Worm (Caenorhabditis elegans): ENCODE data around the gene hlh-30.

Gene hlh-30

DNA sequence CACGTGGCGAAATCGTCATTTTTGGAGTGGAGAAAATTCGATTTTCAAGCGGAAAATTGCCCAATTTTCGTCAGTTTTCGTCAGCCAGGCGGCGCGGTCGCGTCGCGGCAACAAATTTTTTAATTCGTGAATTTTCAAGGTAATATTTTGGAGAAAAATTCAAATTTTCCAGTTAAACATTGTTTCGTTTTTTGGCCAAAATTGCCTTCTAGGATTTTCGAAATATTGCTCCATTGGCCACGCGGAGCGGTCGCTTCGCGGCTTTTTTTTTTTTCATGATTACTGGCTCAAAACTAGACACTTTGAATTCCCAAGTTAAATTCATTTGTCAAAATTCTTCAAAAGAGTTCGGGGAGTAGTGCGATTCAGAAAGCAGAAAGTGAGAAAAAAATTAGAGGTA is 12.9 kb upstream of the hlh-30 start:
- TF ChIP-seq lin-15B (tag; optimal IDR thresholded peaks at IDR 0.05): no peak
- no peak for TF ChIP-seq elt-1 (tag; optimal IDR thresholded peaks at IDR 0.05)
- no peak for TF ChIP-seq ztf-4 (tag; optimal IDR thresholded peaks at IDR 0.05)
- TF ChIP-seq fos-1 (tag; optimal IDR thresholded peaks at IDR 0.05): no peak
- TF ChIP-seq lin-39 (tag; optimal IDR thresholded peaks at IDR 0.05): no peak
- TF ChIP-seq ceh-82 (tag; optimal IDR thresholded peaks at IDR 0.05): no peak
- TF ChIP-seq nhr-11 (tag; optimal IDR thresholded peaks at IDR 0.05): no peak
- TF ChIP-seq pqm-1 (tag; optimal IDR thresholded peaks at IDR 0.05): no peak
- TF ChIP-seq snpc-4 (tag; optimal IDR thresholded peaks at IDR 0.05): no peak
- no peak for TF ChIP-seq R02D3.7 (tag; optimal IDR thresholded peaks at IDR 0.05)
- no peak for TF ChIP-seq sea-2 (GFP tag; optimal IDR thresholded peaks at IDR 0.05)
- no peak for TF ChIP-seq egl-5 (tag; optimal IDR thresholded peaks at IDR 0.05)
- no peak for TF ChIP-seq pha-4 (tag; optimal IDR thresholded peaks at IDR 0.05)
- no peak for TF ChIP-seq nhr-77 (tag; optimal IDR thresholded peaks at IDR 0.05)

DNA sequence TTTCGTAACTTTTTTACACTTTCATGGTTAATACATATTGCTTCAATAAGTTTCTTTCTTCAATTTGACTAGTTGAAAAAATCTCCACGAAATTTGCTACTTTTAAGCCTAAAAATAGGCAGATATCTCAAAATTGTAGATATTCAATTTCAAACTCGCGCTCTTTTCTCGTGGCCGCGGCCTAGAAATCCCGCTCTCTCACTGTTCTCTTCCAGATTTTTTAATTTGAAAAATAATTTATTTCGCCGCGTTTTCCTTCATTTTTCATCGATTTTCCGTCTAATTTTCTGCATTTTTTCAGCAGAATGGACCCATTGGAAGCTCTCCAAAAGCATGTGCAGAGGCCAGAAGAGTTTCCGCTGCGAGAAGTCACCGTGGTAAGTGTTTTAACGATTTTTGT is 7.5 kb upstream of the hlh-30 start, which contains the start of gene cdc-73:
TSS of gene cdc-73 (plus strand) at position 302 of the 400 bp plus-strand sequence.
- TF ChIP-seq nhr-28 (tag; optimal IDR thresholded peaks at IDR 0.05) (no peak), mdl-1 (tag; optimal IDR thresholded peaks at IDR 0.05) (no peak), lin-15B (tag; optimal IDR thresholded peaks at IDR 0.05) (peak; percentile 19), elt-1 (tag; optimal IDR thresholded peaks at IDR 0.05) (no peak), nhr-11 (tag; optimal IDR thresholded peaks at IDR 0.05) (no peak), nhr-23 (tag; optimal IDR thresholded peaks at IDR 0.05) (peak; percentile 10), ztf-11 (tag; optimal IDR thresholded peaks at IDR 0.05) (no peak), hmg-11 (tag; optimal IDR thresholded peaks at IDR 0.05) (no peak), fkh-10 (GFP tag; optimal IDR thresholded peaks at IDR 0.05) (no peak), snpc-4 (tag; optimal IDR thresholded peaks at IDR 0.05) (peak; percentile 35), nhr-77 (tag; optimal IDR thresholded peaks at IDR 0.05) (no peak), mml-1 (tag; optimal IDR thresholded peaks at IDR 0.05) (no peak), fos-1 (tag; optimal IDR thresholded peaks at IDR 0.05) (no peak), pha-4 (tag; optimal IDR thresholded peaks at IDR 0.05) (peak; percentile 39), unc-39 (tag; optimal IDR thresholded peaks at IDR 0.05) (no peak), elt-3 (tag; optimal IDR thresholded peaks at IDR 0.05) (no peak), ztf-4 (tag; optimal IDR thresholded peaks at IDR 0.05) (no peak), pqm-1 (tag; optimal IDR thresholded peaks at IDR 0.05) (no peak), egl-27 (tag; optimal IDR thresholded peaks at IDR 0.05) (no peak), ceh-9 (tag; optimal IDR thresholded peaks at IDR 0.05) (no peak), ceh-28 (tag; optimal IDR thresholded peaks at IDR 0.05) (no peak), nfya-1 (tag; optimal IDR thresholded peaks at IDR 0.05; ENCODE audit: insufficient read depth) (peak; percentile 35), nhr-67 (tag; optimal IDR thresholded peaks at IDR 0.05) (no peak), unc-62 (GFP tag; optimal IDR thresholded peaks at IDR 0.05) (no peak), zag-1 (tag; optimal IDR thresholded peaks at IDR 0.05) (no peak), nhr-12 (tag; optimal IDR thresholded peaks at IDR 0.05) (no peak), daf-12 (tag; optimal IDR thresholded peaks at IDR 0.05) (no peak)

DNA sequence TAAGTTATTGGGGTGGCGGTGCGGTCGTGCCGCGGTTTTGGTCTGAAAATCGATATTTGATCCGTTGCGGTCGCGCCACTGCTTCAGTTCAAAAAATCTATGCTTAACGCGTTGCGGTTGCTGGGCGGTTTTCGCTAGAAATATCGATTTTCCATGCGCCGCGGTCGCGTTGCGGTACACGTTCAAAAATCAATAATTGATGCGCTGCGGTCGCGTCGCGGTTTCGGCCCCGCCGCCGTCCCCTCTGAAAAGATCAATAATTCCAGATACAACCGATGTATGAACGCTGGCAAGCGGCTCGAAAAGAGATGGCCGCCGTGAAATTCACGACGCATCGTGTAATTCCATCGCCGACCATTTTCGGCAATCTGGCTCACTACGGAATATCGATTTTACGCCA is 6.3 kb upstream of the hlh-30 start:
- no peak for TF ChIP-seq lin-39 (tag; optimal IDR thresholded peaks at IDR 0.05)
- no peak for TF ChIP-seq nhr-28 (tag; optimal IDR thresholded peaks at IDR 0.05)
- no peak for TF ChIP-seq ceh-28 (tag; optimal IDR thresholded peaks at IDR 0.05)
- no peak for TF ChIP-seq nhr-25 (tag; optimal IDR thresholded peaks at IDR 0.05)
- no peak for TF ChIP-seq ceh-9 (tag; optimal IDR thresholded peaks at IDR 0.05)
- TF ChIP-seq nhr-237 (tag; optimal IDR thresholded peaks at IDR 0.05): no peak
- no peak for TF ChIP-seq elt-2 (tag; optimal IDR thresholded peaks at IDR 0.05)
- no peak for TF ChIP-seq skn-1 (tag; optimal IDR thresholded peaks at IDR 0.05)
- no peak for TF ChIP-seq nhr-23 (tag; optimal IDR thresholded peaks at IDR 0.05)
- no peak for TF ChIP-seq ztf-4 (tag; optimal IDR thresholded peaks at IDR 0.05)
- TF ChIP-seq ceh-16 (tag; optimal IDR thresholded peaks at IDR 0.05): no peak
- TF ChIP-seq eor-1 (tag; optimal IDR thresholded peaks at IDR 0.05): no peak
- TF ChIP-seq snpc-4 (tag; optimal IDR thresholded peaks at IDR 0.05): no peak
- TF ChIP-seq nhr-67 (tag; optimal IDR thresholded peaks at IDR 0.05): no peak
- no peak for TF ChIP-seq egl-5 (tag; optimal IDR thresholded peaks at IDR 0.05)
- TF ChIP-seq sea-2 (GFP tag; optimal IDR thresholded peaks at IDR 0.05): no peak
- TF ChIP-seq egl-27 (tag; optimal IDR thresholded peaks at IDR 0.05): no peak
- TF ChIP-seq R02D3.7 (tag; optimal IDR thresholded peaks at IDR 0.05): no peak
- no peak for TF ChIP-seq lin-15B (tag; optimal IDR thresholded peaks at IDR 0.05)
- no peak for TF ChIP-seq pha-4 (tag; optimal IDR thresholded peaks at IDR 0.05)

All from whole organism, L3 larva.